Worm (Caenorhabditis elegans) whole organism, late embryonic: Measurements from ENCODE around the gene W10G11.3.

Source experiments
- C08G9.2 ChIP-seq: sonication (generic microtip); optimal IDR thresholded peaks from 2 replicates; lab custom pipeline; 2016; ENCODE audit warnings: mild to moderate bottlenecking, missing genetic modification characterization, moderate library complexity, missing compliant biosample characterization
- F13H6.1 ChIP-seq: sonication (generic microtip); optimal IDR thresholded peaks from 2 replicates; lab custom pipeline; 2016; ENCODE audit warnings: missing genetic modification characterization, missing compliant biosample characterization
- K02D7.2 ChIP-seq: sonication (generic microtip); optimal IDR thresholded peaks from 2 replicates; lab custom pipeline; 2017; ENCODE audit warnings: mild to moderate bottlenecking, missing genetic modification characterization, missing compliant biosample characterization
- K09A11.1 ChIP-seq: sonication (generic microtip); optimal IDR thresholded peaks from 2 replicates; lab custom pipeline; 2017; ENCODE audit warnings: antibody characterized with exemption, mild to moderate bottlenecking, missing genetic modification characterization, missing compliant biosample characterization; ENCODE audit not compliant: insufficient read depth
- Y22D7AL.16 ChIP-seq: sonication (generic microtip); optimal IDR thresholded peaks from 2 replicates; lab custom pipeline; 2016; ENCODE audit warnings: missing genetic modification characterization, missing compliant biosample characterization
- ahr-1 ChIP-seq: sonication (generic microtip); optimal IDR thresholded peaks from 2 replicates; lab custom pipeline; 2016; ENCODE audit warnings: missing genetic modification characterization, missing compliant biosample characterization
- ceh-18 ChIP-seq: sonication (generic microtip); optimal IDR thresholded peaks from 2 replicates; lab custom pipeline; 2016; ENCODE audit warnings: missing genetic modification characterization, missing compliant biosample characterization
- ceh-19 ChIP-seq: fragments of 200-800 bp; sonication (Bioruptor generic); optimal IDR thresholded peaks from 2 replicates; lab custom pipeline; 2018; ENCODE audit warnings: mild to moderate bottlenecking, missing genetic modification characterization, missing compliant biosample characterization
- ceh-2 ChIP-seq: sonication (generic microtip); optimal IDR thresholded peaks from 2 replicates; lab custom pipeline; 2016; ENCODE audit warnings: missing genotype, missing genetic modification characterization, missing compliant biosample characterization
- ceh-22 ChIP-seq: sonication (generic microtip); optimal IDR thresholded peaks from 2 replicates; lab custom pipeline; 2017; ENCODE audit warnings: missing biosample characterization, missing genetic modification characterization
- ceh-31 ChIP-seq: sonication (generic microtip); optimal IDR thresholded peaks from 2 replicates; lab custom pipeline; 2016; ENCODE audit warnings: missing genetic modification characterization, missing compliant biosample characterization
- ceh-48 ChIP-seq: sonication (generic microtip); optimal IDR thresholded peaks from 2 replicates; lab custom pipeline; 2016; ENCODE audit warnings: missing genetic modification characterization, inconsistent platforms, missing compliant biosample characterization
- che-1 ChIP-seq: sonication (generic microtip); optimal IDR thresholded peaks from 2 replicates; lab custom pipeline; 2016; ENCODE audit warnings: mild to moderate bottlenecking, missing genetic modification characterization, missing compliant biosample characterization
- dmd-4 ChIP-seq: sonication (generic microtip); optimal IDR thresholded peaks from 2 replicates; lab custom pipeline; 2016; ENCODE audit warnings: borderline replicate concordance, missing genetic modification characterization, missing compliant biosample characterization
- dve-1 ChIP-seq: sonication (generic microtip); optimal IDR thresholded peaks from 2 replicates; lab custom pipeline; 2017; ENCODE audit warnings: antibody characterized with exemption, mild to moderate bottlenecking, missing genetic modification characterization, missing compliant biosample characterization
- elt-2 ChIP-seq: sonication (generic microtip); optimal IDR thresholded peaks from 2 replicates; lab custom pipeline; 2016; ENCODE audit warnings: missing genetic modification reagents, missing genetic modification characterization, missing compliant biosample characterization
- ets-4 ChIP-seq: sonication (generic microtip); optimal IDR thresholded peaks from 2 replicates; lab custom pipeline; 2016; ENCODE audit warnings: missing genetic modification characterization, missing compliant biosample characterization
- eyg-1 ChIP-seq: sonication (generic microtip); optimal IDR thresholded peaks from 2 replicates; lab custom pipeline; 2016; ENCODE audit warnings: missing genotype, missing genetic modification characterization, missing compliant biosample characterization
- fax-1 ChIP-seq: sonication (generic microtip); optimal IDR thresholded peaks from 2 replicates; lab custom pipeline; 2016; ENCODE audit warnings: missing genotype, missing genetic modification characterization, missing compliant biosample characterization
- fkh-10 ChIP-seq: fragments of 150-350 bp; optimal IDR thresholded peaks from 2 replicates; lab custom pipeline; 2014; ENCODE audit warnings: missing biosample characterization, missing genetic modification reagents, missing genetic modification characterization
- fkh-6 ChIP-seq: sonication (generic microtip); optimal IDR thresholded peaks from 2 replicates; lab custom pipeline; 2016; ENCODE audit warnings: missing genetic modification characterization, missing compliant biosample characterization
- hlh-13 ChIP-seq: fragments of 200-800 bp; sonication (Bioruptor generic); optimal IDR thresholded peaks from 2 replicates; lab custom pipeline; 2018; ENCODE audit warnings: mild to moderate bottlenecking, missing genetic modification characterization, missing compliant biosample characterization
- hlh-30 ChIP-seq: sonication (generic microtip); optimal IDR thresholded peaks from 2 replicates; lab custom pipeline; 2017; ENCODE audit warnings: antibody characterized with exemption, missing genetic modification characterization, missing compliant biosample characterization; ENCODE audit not compliant: insufficient read depth
- hlh-8 ChIP-seq: sonication (generic microtip); optimal IDR thresholded peaks from 2 replicates; lab custom pipeline; 2016; ENCODE audit warnings: missing genotype, missing genetic modification characterization, missing compliant biosample characterization
- lin-11 ChIP-seq: fragments of 200-800 bp; sonication (Bioruptor generic); optimal IDR thresholded peaks from 2 replicates; lab custom pipeline; 2018; ENCODE audit warnings: mild to moderate bottlenecking, missing genetic modification characterization, missing compliant biosample characterization
- nfya-1 ChIP-seq: sonication (generic microtip); optimal IDR thresholded peaks from 2 replicates; lab custom pipeline; 2017; ENCODE audit warnings: missing genetic modification characterization, mild to moderate bottlenecking, missing compliant biosample characterization, antibody characterized with exemption, moderate library complexity
- nhr-11 ChIP-seq: fragments of 150-350 bp; optimal IDR thresholded peaks from 2 replicates; lab custom pipeline; 2014; ENCODE audit warnings: missing biosample characterization, missing genetic modification characterization
- npax-4 ChIP-seq: sonication (generic microtip); optimal IDR thresholded peaks from 2 replicates; lab custom pipeline; 2016; ENCODE audit warnings: missing genetic modification characterization, missing compliant biosample characterization
- odd-2 ChIP-seq: sonication (generic microtip); optimal IDR thresholded peaks from 2 replicates; lab custom pipeline; 2017; ENCODE audit warnings: antibody characterized with exemption, mild to moderate bottlenecking, missing genetic modification characterization, missing compliant biosample characterization
- pag-3 ChIP-seq: sonication (generic microtip); optimal IDR thresholded peaks from 2 replicates; lab custom pipeline; 2016; ENCODE audit warnings: missing compliant biosample characterization, missing genetic modification characterization, borderline replicate concordance
- pat-9 ChIP-seq: fragments of 200-800 bp; sonication (Bioruptor generic); optimal IDR thresholded peaks from 2 replicates; lab custom pipeline; 2018; ENCODE audit warnings: mild to moderate bottlenecking, missing genetic modification characterization, moderate library complexity, missing compliant biosample characterization
- pax-1 ChIP-seq: fragments of 150-350 bp; optimal IDR thresholded peaks from 2 replicates; lab custom pipeline; 2014; ENCODE audit warnings: missing biosample characterization, missing genetic modification characterization
- pha-4 ChIP-seq: fragments of 150-350 bp; optimal IDR thresholded peaks from 2 replicates; lab custom pipeline; 2018; ENCODE audit warnings: missing biosample characterization, missing genetic modification reagents, missing genetic modification characterization
- pros-1 ChIP-seq: fragments of 150-350 bp; optimal IDR thresholded peaks from 2 replicates; lab custom pipeline; 2014; ENCODE audit warnings: missing biosample characterization, missing genetic modification reagents, missing genetic modification characterization
- sox-2 ChIP-seq: fragments of 200-800 bp; sonication (Bioruptor generic); IDR thresholded peaks from 2 replicates; pipeline ENCODE4 v1.3.6; 2022; ENCODE audit warnings: missing genetic modification reagents, missing genetic modification characterization, missing compliant biosample characterization
- tbx-2 ChIP-seq: sonication (generic microtip); optimal IDR thresholded peaks from 2 replicates; lab custom pipeline; 2016; ENCODE audit warnings: missing genetic modification characterization, missing compliant biosample characterization
- tbx-7 ChIP-seq: sonication (generic microtip); optimal IDR thresholded peaks from 2 replicates; lab custom pipeline; 2016; ENCODE audit warnings: missing genotype, missing genetic modification characterization, missing compliant biosample characterization
- ttx-3 ChIP-seq: sonication (generic microtip); optimal IDR thresholded peaks from 2 replicates; lab custom pipeline; 2016; ENCODE audit warnings: missing genetic modification reagents, missing genetic modification characterization, missing compliant biosample characterization
- unc-42 ChIP-seq: sonication (generic microtip); optimal IDR thresholded peaks from 2 replicates; lab custom pipeline; 2016; ENCODE audit warnings: missing genotype, missing genetic modification characterization, missing compliant biosample characterization

Gene W10G11.3

DNA sequence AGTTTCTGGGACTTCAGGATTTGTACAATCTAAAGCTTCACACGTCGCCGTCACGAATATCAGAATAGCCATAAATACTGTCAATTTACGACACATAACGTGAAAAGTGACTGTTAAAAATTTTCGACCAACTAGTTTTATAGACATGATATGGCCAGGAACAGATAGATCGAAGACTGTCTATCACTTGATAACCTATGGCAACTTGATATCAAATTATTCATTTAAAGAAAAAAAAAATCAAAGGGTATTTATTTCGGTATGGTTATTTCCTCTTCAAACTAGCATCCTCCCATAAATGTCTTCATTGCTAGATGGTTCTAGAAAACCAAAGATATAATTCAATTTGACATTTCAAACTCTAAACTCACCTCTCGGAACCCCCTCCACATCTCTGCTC, at the start of gene W10G11.3:
TSS of gene W10G11.3 (minus strand) at position 101 of the 400 bp plus-strand sequence.
- TF ChIP-seq K02D7.2 (no peak), che-1 (tag; lab: Kevin White, UChicago) (no peak), hlh-30 (tag; lab: Kevin White, UChicago) (no peak), pha-4 (no peak), pax-1 (tag; lab: Kevin White, UChicago) (no peak), ttx-3 (tag; lab: Kevin White, UChicago) (no peak), elt-2 (no peak), hlh-8 (no peak), fkh-6 (tag; lab: Kevin White, UChicago) (no peak), nhr-11 (tag; lab: Kevin White, UChicago) (no peak)

DNA sequence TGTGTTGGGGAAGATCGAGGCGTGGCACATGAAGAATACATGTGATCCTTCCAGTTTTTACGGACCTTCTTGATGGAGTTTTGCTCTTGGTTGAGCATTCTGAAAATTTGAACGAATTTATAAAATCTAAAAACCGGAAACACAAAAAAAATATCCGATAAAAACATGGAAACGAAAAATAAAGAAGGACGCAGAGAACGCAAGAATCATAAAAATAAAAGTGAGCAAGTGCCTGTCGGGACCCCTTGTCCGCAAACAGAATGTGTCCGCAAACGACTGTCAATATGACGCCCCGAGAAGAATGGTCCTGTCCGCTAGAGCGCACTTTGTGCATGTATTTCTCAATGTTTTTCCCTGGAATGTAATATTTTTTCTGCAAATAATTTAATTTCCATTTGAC, 47.4 kb upstream of the W10G11.3 start, which contains the start of gene Y49F6A.5:
TSS of gene Y49F6A.5 (minus strand) at position 101 of the 400 bp plus-strand sequence.
- no peak for TF ChIP-seq dve-1
- no peak for TF ChIP-seq odd-2 (tag; lab: Kevin White, UChicago)
- no peak for TF ChIP-seq ceh-22 (tag; lab: Kevin White, UChicago)
- TF ChIP-seq ttx-3 (tag; lab: Kevin White, UChicago): no peak
- no peak for TF ChIP-seq elt-2
- TF ChIP-seq C08G9.2 (tag; lab: Kevin White, UChicago): no peak
- no peak for TF ChIP-seq Y22D7AL.16 (tag; lab: Kevin White, UChicago)
- no peak for TF ChIP-seq ceh-48 (tag; lab: Kevin White, UChicago)
- no peak for TF ChIP-seq ceh-31 (tag; lab: Kevin White, UChicago)
- no peak for TF ChIP-seq fkh-10 (GFP tag; lab: Kevin White, UChicago)
- TF ChIP-seq ceh-19 (GFP tag; lab: Kevin White, UChicago): no peak
- no peak for TF ChIP-seq dmd-4 (tag; lab: Kevin White, UChicago)
- TF ChIP-seq che-1 (tag; lab: Kevin White, UChicago): no peak
- TF ChIP-seq ets-4: no peak
- no peak for TF ChIP-seq tbx-7 (tag; lab: Kevin White, UChicago)
- TF ChIP-seq pat-9: no peak

DNA sequence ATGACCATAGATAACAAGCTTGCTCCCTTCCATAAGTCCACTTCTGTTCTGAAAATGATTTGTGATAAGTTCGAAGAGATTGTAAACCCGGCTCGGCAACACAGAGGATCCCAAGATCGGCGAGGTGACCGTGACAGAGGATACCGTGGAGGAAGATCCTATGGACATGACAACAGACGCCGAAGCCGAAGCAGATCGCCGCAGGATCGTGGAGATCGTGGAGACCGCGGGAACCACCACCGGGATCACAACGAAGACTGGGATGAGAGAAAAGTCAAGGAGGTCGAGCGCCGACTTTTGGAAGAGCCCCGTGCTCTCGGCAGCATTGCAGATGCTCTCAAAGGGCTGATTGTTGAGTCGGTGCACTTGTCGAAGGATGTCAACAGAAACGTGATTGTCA, 42.3 kb upstream of the W10G11.3 start:
- TF ChIP-seq K02D7.2 (no peak), eyg-1 (tag; lab: Kevin White, UChicago) (no peak), pag-3 (no peak), hlh-13 (GFP tag; lab: Kevin White, UChicago) (no peak), F13H6.1 (tag; lab: Kevin White, UChicago) (no peak), fkh-6 (tag; lab: Kevin White, UChicago) (no peak), odd-2 (tag; lab: Kevin White, UChicago) (no peak), ceh-18 (tag; lab: Kevin White, UChicago) (no peak), npax-4 (tag; lab: Kevin White, UChicago) (no peak), ets-4 (no peak), nfya-1 (no peak), tbx-7 (tag; lab: Kevin White, UChicago) (no peak), ahr-1 (no peak), C08G9.2 (tag; lab: Kevin White, UChicago) (no peak)

DNA sequence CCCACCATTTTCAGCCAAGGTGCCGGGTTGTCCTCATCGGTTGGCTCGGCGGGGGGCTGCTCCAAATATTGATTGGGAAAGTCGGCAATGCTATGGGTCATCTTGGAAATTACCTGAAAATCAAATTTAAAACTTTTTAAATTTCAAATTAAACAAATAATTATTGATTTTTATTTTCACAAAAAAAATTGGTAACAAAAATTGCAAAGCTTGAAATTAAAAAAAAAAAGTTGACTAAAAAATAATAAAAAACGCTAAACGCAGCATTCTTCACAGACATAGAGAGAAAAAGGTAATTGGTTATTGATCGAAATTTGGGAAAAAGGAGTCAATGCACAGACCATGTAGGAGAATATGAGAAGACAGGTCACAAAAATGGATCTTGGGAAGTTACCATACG, 36.4 kb upstream of the W10G11.3 start, which contains the start of gene Y49F6A.11:
TSS of gene Y49F6A.11 (minus strand) at position 101 of the 400 bp plus-strand sequence.
- TF ChIP-seq ceh-48 (tag; lab: Kevin White, UChicago) (no peak), unc-42 (tag; lab: Kevin White, UChicago) (no peak), lin-11 (tag; lab: Kevin White, UChicago) (no peak), fkh-10 (GFP tag; lab: Kevin White, UChicago) (no peak), eyg-1 (tag; lab: Kevin White, UChicago) (no peak), sox-2 (no peak), ceh-2 (tag; lab: Kevin White, UChicago) (no peak), ceh-31 (tag; lab: Kevin White, UChicago) (no peak), tbx-7 (tag; lab: Kevin White, UChicago) (no peak), fax-1 (tag; lab: Kevin White, UChicago) (no peak), tbx-2 (no peak), npax-4 (tag; lab: Kevin White, UChicago) (no peak), ets-4 (no peak), K09A11.1 (no peak), pros-1 (tag; lab: Kevin White, UChicago) (no peak), F13H6.1 (tag; lab: Kevin White, UChicago) (no peak)
